Worm (Caenorhabditis elegans) whole organism, late embryonic: ENCODE data around the gene F36H1.12.

ENCODE experiments used
- T23F11.4 ChIP-seq: fragments of 200-800 bp; sonication (Bioruptor generic); optimal IDR thresholded peaks from 2 replicates; lab custom pipeline; 2018; ENCODE audit warnings: mild to moderate bottlenecking, missing genetic modification characterization, missing compliant biosample characterization
- ama-1 ChIP-seq: fragments of 150-350 bp; optimal IDR thresholded peaks from 2 replicates; lab custom pipeline; 2014
- ceh-2 ChIP-seq: sonication (generic microtip); optimal IDR thresholded peaks from 2 replicates; lab custom pipeline; 2016; ENCODE audit warnings: missing genotype, missing genetic modification characterization, missing compliant biosample characterization
- ceh-34 ChIP-seq: sonication (generic microtip); optimal IDR thresholded peaks from 2 replicates; lab custom pipeline; 2016; ENCODE audit warnings: mild to moderate bottlenecking, missing genetic modification characterization, missing compliant biosample characterization
- ceh-45 ChIP-seq: fragments of 200-800 bp; sonication (Bioruptor generic); IDR thresholded peaks from 2 replicates; pipeline ENCODE4 v1.3.6; 2022; ENCODE audit warnings: missing genetic modification reagents, missing genetic modification characterization, missing compliant biosample characterization
- nhr-11 ChIP-seq: fragments of 150-350 bp; optimal IDR thresholded peaks from 2 replicates; lab custom pipeline; 2014; ENCODE audit warnings: missing biosample characterization, missing genetic modification characterization

DNA sequence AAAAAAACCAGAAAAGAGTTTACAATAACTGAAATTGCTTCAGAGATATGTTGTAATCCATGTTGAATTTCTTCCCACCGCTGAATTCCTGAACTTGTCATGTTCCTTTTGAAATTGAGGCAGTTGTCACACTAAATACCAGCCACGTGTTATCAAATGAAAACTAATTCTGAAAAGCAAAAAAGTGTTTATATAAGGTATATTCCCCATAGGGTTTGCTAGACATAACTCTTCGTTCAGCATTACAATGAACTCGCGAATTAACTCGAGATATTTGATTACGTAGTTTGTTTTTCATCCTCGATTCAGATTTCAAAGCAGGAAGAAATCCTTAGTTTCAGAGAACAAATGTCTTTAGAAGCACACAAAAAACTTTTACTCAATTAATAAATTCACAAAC lies 46.8 kb upstream of the F36H1.12 start, which contains the start of gene str-3:
- TF ChIP-seq ama-1 (lab: Kevin White, UChicago) (no peak), T23F11.4 (GFP tag; lab: Kevin White, UChicago) (no peak), ceh-34 (tag; lab: Kevin White, UChicago) (no peak), nhr-11 (tag; lab: Kevin White, UChicago) (no peak), ceh-45 (GFP tag; lab: Robert Waterston, UW) (no peak), ceh-2 (tag; lab: Kevin White, UChicago) (no peak)
